Fruit fly (Drosophila melanogaster) whole organism, wandering third instar larva: ENCODE measurements around the gene Osi12.

Experiments used
- Abd-B ChIP-seq: fragments of >200 bp; optimal IDR thresholded peaks from 2 replicates; lab custom pipeline; 2017; ENCODE audit warnings: missing biosample characterization, missing genetic modification characterization
- CG9705 ChIP-seq: fragments of 200-800 bp; sonication (Bioruptor generic); optimal IDR thresholded peaks from 2 replicates; lab custom pipeline; 2018; ENCODE audit warnings: missing biosample characterization, mild to moderate bottlenecking, missing genetic modification characterization
- CrebA ChIP-seq: fragments of 200-800 bp; sonication (Bioruptor generic); optimal IDR thresholded peaks from 2 replicates; lab custom pipeline; 2016; ENCODE audit warnings: missing biosample characterization, mild to moderate bottlenecking, missing genetic modification characterization, borderline replicate concordance
- Dfd ChIP-seq: fragments of >200 bp; optimal IDR thresholded peaks from 2 replicates; lab custom pipeline; 2017; ENCODE audit warnings: missing biosample characterization, missing genetic modification characterization
- Dif ChIP-seq: fragments of 200-275, 200-300 bp; sonication (Bioruptor generic); optimal IDR thresholded peaks from 2 replicates; lab custom pipeline; 2018; ENCODE audit warnings: missing biosample characterization, missing genetic modification characterization; ENCODE audit not compliant: partially characterized antibody
- Hnf4 ChIP-seq: fragments of 200-800 bp; sonication (Bioruptor generic); optimal IDR thresholded peaks from 2 replicates; lab custom pipeline; 2016; ENCODE audit warnings: missing biosample characterization, mild to moderate bottlenecking, missing genetic modification characterization
- Hr78 ChIP-seq: fragments of >200 bp; optimal IDR thresholded peaks from 2 replicates; lab custom pipeline; 2017; ENCODE audit warnings: missing biosample characterization, missing genetic modification characterization
- Hr83 ChIP-seq: fragments of 200-300 bp; sonication (Bioruptor generic); optimal IDR thresholded peaks from 2 replicates; lab custom pipeline; 2016; ENCODE audit warnings: missing biosample characterization, mild to moderate bottlenecking, missing genetic modification characterization, moderate library complexity; ENCODE audit not compliant: poor library complexity, severe bottlenecking
- Mio ChIP-seq: sonication (Bioruptor generic); optimal IDR thresholded peaks from 2 replicates; lab custom pipeline; 2016; ENCODE audit warnings: missing biosample characterization, missing genetic modification characterization
- Myc ChIP-seq: fragments of >200 bp; optimal IDR thresholded peaks from 2 replicates; lab custom pipeline; 2017
- Rel ChIP-seq, 2 experiments: fragments of 200-800 bp; sonication (Bioruptor generic) in 1 of 2; optimal IDR thresholded peaks; 2 replicates in 1 of 2; 3 replicates in 1 of 2; lab custom pipeline; 2016 to 2019; ENCODE audit warnings: mild to moderate bottlenecking in 2 of 2, missing biosample characterization in 2 of 2, missing genetic modification characterization in 2 of 2, moderate library complexity in 1 of 2
- Sp1 ChIP-seq: fragments of 200-800 bp; sonication (Bioruptor generic); optimal IDR thresholded peaks from 3 replicates; lab custom pipeline; 2019; ENCODE audit warnings: missing biosample characterization, mild to moderate bottlenecking, missing genetic modification characterization, moderate library complexity
- brk ChIP-seq: fragments of 200-800 bp; sonication (Bioruptor generic); optimal IDR thresholded peaks from 2 replicates; lab custom pipeline; 2016; ENCODE audit warnings: missing biosample characterization, mild to moderate bottlenecking, missing genetic modification characterization
- dl ChIP-seq, 2 experiments: fragments of 175-275, 200-275 bp in 1 of 2; fragments of 200-275 bp in 1 of 2; sonication (Bioruptor generic); optimal IDR thresholded peaks; lab custom pipeline; 2018; ENCODE audit warnings: mild to moderate bottlenecking in 2 of 2, missing biosample characterization in 2 of 2, missing genetic modification characterization in 2 of 2, moderate library complexity in 2 of 2; ENCODE audit not compliant: partially characterized antibody in 2 of 2, insufficient read depth in 1 of 2
- ey ChIP-seq: fragments of 200-800 bp; sonication (Bioruptor generic); optimal IDR thresholded peaks from 2 replicates; lab custom pipeline; 2016; ENCODE audit warnings: missing biosample characterization, missing genetic modification characterization
- foxo ChIP-seq, 2 experiments: fragments of 200-800 bp; sonication (Bioruptor generic); optimal IDR thresholded peaks; 2 replicates in 1 of 2; 3 replicates in 1 of 2; lab custom pipeline; 2016 to 2017; ENCODE audit warnings: missing biosample characterization in 2 of 2, missing genetic modification characterization in 2 of 2
- fru ChIP-seq: fragments of 200-800 bp; sonication (Bioruptor generic); optimal IDR thresholded peaks from 3 replicates; lab custom pipeline; 2016; ENCODE audit warnings: missing biosample characterization, mild to moderate bottlenecking, missing genetic modification characterization
- jim ChIP-seq: fragments of 175-275, 200-325 bp; sonication (Bioruptor generic); optimal IDR thresholded peaks from 2 replicates; lab custom pipeline; 2016; ENCODE audit warnings: missing biosample characterization, mild to moderate bottlenecking, missing genetic modification characterization
- lola ChIP-seq: fragments of >200 bp; optimal IDR thresholded peaks from 2 replicates; lab custom pipeline; 2017; ENCODE audit warnings: missing biosample characterization, missing genetic modification characterization
- pan ChIP-seq: fragments of >200 bp; optimal IDR thresholded peaks from 2 replicates; lab custom pipeline; 2017
- psq ChIP-seq: fragments of 200-800 bp; sonication (Bioruptor generic); optimal IDR thresholded peaks from 3 replicates; lab custom pipeline; 2017; ENCODE audit warnings: missing biosample characterization, mild to moderate bottlenecking, missing genetic modification characterization, moderate library complexity
- rgr ChIP-seq: fragments of 200-800 bp; sonication (Bioruptor generic); optimal IDR thresholded peaks from 3 replicates; lab custom pipeline; 2016; ENCODE audit warnings: missing biosample characterization, mild to moderate bottlenecking, missing genetic modification characterization
- sage ChIP-seq: fragments of 200-800 bp; sonication (Bioruptor generic); optimal IDR thresholded peaks from 2 replicates; lab custom pipeline; 2016; ENCODE audit warnings: missing biosample characterization, mild to moderate bottlenecking, missing genetic modification characterization
- sv ChIP-seq: fragments of 200-800 bp; sonication (Bioruptor generic); optimal IDR thresholded peaks from 3 replicates; lab custom pipeline; 2016; ENCODE audit warnings: missing biosample characterization, missing genetic modification characterization
- tai ChIP-seq: sonication (Bioruptor generic); optimal IDR thresholded peaks from 2 replicates; lab custom pipeline; 2016; ENCODE audit warnings: missing biosample characterization, missing genetic modification characterization
- usp ChIP-seq: fragments of >200 bp; optimal IDR thresholded peaks from 2 replicates; lab custom pipeline; 2017; ENCODE audit warnings: missing biosample characterization, missing genetic modification characterization
- woc ChIP-seq: sonication (Bioruptor generic); optimal IDR thresholded peaks from 2 replicates; lab custom pipeline; 2016; ENCODE audit warnings: missing biosample characterization, mild to moderate bottlenecking, missing genetic modification characterization

Osi12 gene

DNA sequence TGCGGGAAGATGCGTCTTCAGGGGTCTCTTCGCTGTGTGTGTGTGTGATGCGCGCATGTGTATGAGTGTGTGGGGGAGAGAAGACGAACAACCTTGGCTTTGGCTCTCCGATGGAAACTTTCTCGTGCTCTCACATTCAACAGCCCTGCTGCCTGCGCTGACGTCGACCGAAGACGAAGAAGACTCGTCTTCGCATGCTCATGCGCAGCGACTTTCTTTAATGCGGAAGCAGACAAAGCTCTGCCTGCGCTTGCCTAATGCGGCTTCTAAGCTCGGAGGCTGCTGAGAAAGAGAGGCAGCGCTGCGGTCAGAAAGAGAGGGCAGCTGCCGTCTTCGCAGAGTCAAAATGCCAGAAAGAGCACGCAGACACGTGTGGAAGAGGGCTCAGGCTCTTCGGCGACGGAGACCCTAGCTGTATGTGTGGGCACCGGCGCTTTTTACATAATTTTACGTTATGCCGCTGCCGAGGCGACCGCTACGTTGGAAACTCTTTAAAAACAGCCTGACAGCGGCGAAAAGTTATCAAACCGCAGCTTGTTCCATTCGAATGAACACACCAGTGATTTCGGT, 44.1 kb upstream of the Osi12 start, which contains the start of gene Osi6:
TSS of gene Osi6 (plus strand) at position 520 of the 570 bp plus-strand sequence.
- no peak for TF ChIP-seq Hr78 (GFP tag; lab: Kevin White, UChicago)
- no peak for TF ChIP-seq Dif (GFP tag; lab: Kevin White, UChicago)
- no peak for TF ChIP-seq dl (GFP tag; optimal IDR thresholded peaks at IDR 0.05; lab: Kevin White, UChicago; ENCODE audit: insufficient read depth in 1 of 2, partially characterized antibody in 2 of 2)
- no peak for TF ChIP-seq CG9705 (GFP tag; lab: Kevin White, UChicago)
- TF ChIP-seq usp (GFP tag; lab: Kevin White, UChicago), result no peak
- TF ChIP-seq Rel (GFP tag; optimal IDR thresholded peaks at IDR 0.05; lab: Kevin White, UChicago), result no peak
- no peak for TF ChIP-seq Rel (tag; optimal IDR thresholded peaks at IDR 0.05; lab: Kevin White, UChicago)
- no peak for TF ChIP-seq Hr83 (GFP tag; lab: Kevin White, UChicago)
- TF ChIP-seq woc, result no peak

DNA sequence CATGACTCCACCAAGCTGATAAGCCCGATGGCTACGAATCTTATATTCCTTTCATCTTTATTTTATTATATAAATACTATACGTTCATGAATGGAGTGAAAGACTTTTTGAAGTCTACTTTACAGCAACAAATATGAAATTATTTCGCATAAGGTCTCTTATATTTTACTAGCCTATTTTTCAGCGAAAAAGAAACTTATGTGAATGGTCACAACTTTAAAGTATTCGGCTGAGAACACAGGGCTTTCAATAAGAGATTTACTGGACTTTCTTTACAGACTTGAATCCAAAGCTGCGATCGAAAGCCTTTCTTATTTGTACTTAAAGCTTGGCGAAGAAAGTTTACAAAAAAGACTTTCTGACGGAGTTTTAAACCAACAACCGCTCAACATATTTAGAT, 39.4 kb upstream of the Osi12 start:
- peak; percentile 53 for TF ChIP-seq Myc (lab: Kevin White, UChicago)
- TF ChIP-seq sage (GFP tag; lab: Kevin White, UChicago), result no peak

- TF ChIP-seq Dif (GFP tag; lab: Kevin White, UChicago) (no peak), Sp1 (GFP tag; lab: Kevin White, UChicago) (no peak), CrebA (no peak), Myc (lab: Kevin White, UChicago) (no peak), sv (GFP tag; lab: Kevin White, UChicago) (no peak)
- TF ChIP-seq, all 38 proteins: peak for 0
These were observed 38.1 kb upstream of the Osi12 start for dm6 chr3R:6240263-6240662.

DNA sequence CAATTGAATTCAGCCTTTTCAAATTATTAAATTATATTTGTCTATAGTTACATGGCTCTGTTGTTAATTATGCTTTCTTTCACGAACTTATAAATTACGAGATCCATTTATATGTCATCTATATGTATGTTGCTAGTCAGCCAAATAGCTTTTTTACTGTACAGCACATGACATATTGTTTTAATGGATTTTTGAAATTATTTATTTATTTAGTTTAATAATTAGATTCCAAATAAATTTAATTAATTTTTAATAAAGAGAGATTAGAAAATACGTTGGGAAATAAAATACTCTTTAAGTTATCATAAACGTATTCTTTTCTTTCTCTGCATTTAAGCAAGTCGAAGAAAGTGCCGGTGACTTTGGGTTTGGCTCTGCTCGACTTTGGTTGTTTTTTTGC, 37.0 kb upstream of the Osi12 start:
- TF ChIP-seq woc, result no peak
- TF ChIP-seq Myc (lab: Kevin White, UChicago), result no peak
- TF ChIP-seq brk (GFP tag; lab: Kevin White, UChicago), result no peak
- TF ChIP-seq Rel (GFP tag; optimal IDR thresholded peaks at IDR 0.05; lab: Kevin White, UChicago), result no peak
- no peak for TF ChIP-seq Rel (tag; optimal IDR thresholded peaks at IDR 0.05; lab: Kevin White, UChicago)
- no peak for TF ChIP-seq Dfd (GFP tag; lab: Kevin White, UChicago)
- no peak for TF ChIP-seq Dif (GFP tag; lab: Kevin White, UChicago)
- no peak for TF ChIP-seq jim (GFP tag; lab: Kevin White, UChicago)
- TF ChIP-seq Hr78 (GFP tag; lab: Kevin White, UChicago), result no peak
- no peak for TF ChIP-seq rgr (GFP tag; lab: Kevin White, UChicago)
- no peak for TF ChIP-seq Mio (GFP tag; lab: Kevin White, UChicago)
- no peak for TF ChIP-seq ey (GFP tag; lab: Kevin White, UChicago)
- TF ChIP-seq foxo (GFP tag; optimal IDR thresholded peaks at IDR 0.05; lab: Kevin White, UChicago), result no peak
- no peak for TF ChIP-seq lola (GFP tag; lab: Kevin White, UChicago)
- no peak for TF ChIP-seq dl (GFP tag; optimal IDR thresholded peaks at IDR 0.05; lab: Kevin White, UChicago; ENCODE audit: insufficient read depth in 1 of 2, partially characterized antibody in 2 of 2)
- no peak for TF ChIP-seq psq
- no peak for TF ChIP-seq CG9705 (GFP tag; lab: Kevin White, UChicago)

- TF ChIP-seq Abd-B (no peak), Hnf4 (no peak), Mio (GFP tag; lab: Kevin White, UChicago) (no peak), jim (GFP tag; lab: Kevin White, UChicago) (no peak), dl (GFP tag; optimal IDR thresholded peaks at IDR 0.05; lab: Kevin White, UChicago; ENCODE audit: insufficient read depth in 1 of 2, partially characterized antibody in 2 of 2) (no peak), CrebA (no peak), foxo (GFP tag; optimal IDR thresholded peaks at IDR 0.05; lab: Kevin White, UChicago) (no peak), tai (GFP tag; lab: Kevin White, UChicago) (no peak), sv (GFP tag; lab: Kevin White, UChicago) (no peak), pan (lab: Kevin White, UChicago) (no peak), fru (GFP tag; lab: Kevin White, UChicago) (no peak), brk (GFP tag; lab: Kevin White, UChicago) (no peak), Hr83 (GFP tag; lab: Kevin White, UChicago) (no peak)
These were observed 34.3 kb upstream of the Osi12 start for dm6 chr3R:6244035-6244434.
